Worm (Caenorhabditis elegans) whole organism, late embryonic: ENCODE results near the gene C01B10.11.

ENCODE experiments used
- K02D7.2 ChIP-seq: sonication (generic microtip); optimal IDR thresholded peaks from 2 replicates; lab custom pipeline; 2017; ENCODE audit warnings: mild to moderate bottlenecking, missing genetic modification characterization, missing compliant biosample characterization
- Y22D7AL.16 ChIP-seq: sonication (generic microtip); optimal IDR thresholded peaks from 2 replicates; lab custom pipeline; 2016; ENCODE audit warnings: missing genetic modification characterization, missing compliant biosample characterization
- ahr-1 ChIP-seq: sonication (generic microtip); optimal IDR thresholded peaks from 2 replicates; lab custom pipeline; 2016; ENCODE audit warnings: missing genetic modification characterization, missing compliant biosample characterization
- ceh-18 ChIP-seq: sonication (generic microtip); optimal IDR thresholded peaks from 2 replicates; lab custom pipeline; 2016; ENCODE audit warnings: missing genetic modification characterization, missing compliant biosample characterization
- ceh-19 ChIP-seq: fragments of 200-800 bp; sonication (Bioruptor generic); optimal IDR thresholded peaks from 2 replicates; lab custom pipeline; 2018; ENCODE audit warnings: mild to moderate bottlenecking, missing genetic modification characterization, missing compliant biosample characterization
- ceh-30 ChIP-seq: fragments of 150-350 bp; optimal IDR thresholded peaks from 2 replicates; lab custom pipeline; 2014; ENCODE audit warnings: missing biosample characterization, missing genetic modification characterization
- ceh-45 ChIP-seq: fragments of 200-800 bp; sonication (Bioruptor generic); IDR thresholded peaks from 2 replicates; pipeline ENCODE4 v1.3.6; 2022; ENCODE audit warnings: missing genetic modification reagents, missing genetic modification characterization, missing compliant biosample characterization
- ceh-9 ChIP-seq: sonication (generic microtip); optimal IDR thresholded peaks from 2 replicates; lab custom pipeline; 2016; ENCODE audit warnings: mild to moderate bottlenecking, missing genetic modification characterization, inconsistent platforms, missing compliant biosample characterization
- elt-4 ChIP-seq: sonication (generic microtip); optimal IDR thresholded peaks from 2 replicates; lab custom pipeline; 2016; ENCODE audit warnings: missing genetic modification characterization, missing compliant biosample characterization
- eyg-1 ChIP-seq: sonication (generic microtip); optimal IDR thresholded peaks from 2 replicates; lab custom pipeline; 2016; ENCODE audit warnings: missing genotype, missing genetic modification characterization, missing compliant biosample characterization
- fax-1 ChIP-seq: sonication (generic microtip); optimal IDR thresholded peaks from 2 replicates; lab custom pipeline; 2016; ENCODE audit warnings: missing genotype, missing genetic modification characterization, missing compliant biosample characterization
- fkh-10 ChIP-seq: fragments of 150-350 bp; optimal IDR thresholded peaks from 2 replicates; lab custom pipeline; 2014; ENCODE audit warnings: missing biosample characterization, missing genetic modification reagents, missing genetic modification characterization
- hlh-13 ChIP-seq: fragments of 200-800 bp; sonication (Bioruptor generic); optimal IDR thresholded peaks from 2 replicates; lab custom pipeline; 2018; ENCODE audit warnings: mild to moderate bottlenecking, missing genetic modification characterization, missing compliant biosample characterization
- hlh-30 ChIP-seq: sonication (generic microtip); optimal IDR thresholded peaks from 2 replicates; lab custom pipeline; 2017; ENCODE audit warnings: antibody characterized with exemption, missing genetic modification characterization, missing compliant biosample characterization; ENCODE audit not compliant: insufficient read depth
- hlh-6 ChIP-seq: sonication (generic microtip); optimal IDR thresholded peaks from 2 replicates; lab custom pipeline; 2016; ENCODE audit warnings: missing genotype, missing genetic modification characterization, missing compliant biosample characterization
- lim-6 ChIP-seq: sonication (generic microtip); optimal IDR thresholded peaks from 2 replicates; lab custom pipeline; 2016; ENCODE audit warnings: missing genetic modification characterization, missing compliant biosample characterization
- lin-11 ChIP-seq: fragments of 200-800 bp; sonication (Bioruptor generic); optimal IDR thresholded peaks from 2 replicates; lab custom pipeline; 2018; ENCODE audit warnings: mild to moderate bottlenecking, missing genetic modification characterization, missing compliant biosample characterization
- mec-3 ChIP-seq: sonication (generic microtip); optimal IDR thresholded peaks from 2 replicates; lab custom pipeline; 2016; ENCODE audit warnings: borderline replicate concordance, missing genetic modification characterization, missing compliant biosample characterization
- nfya-1 ChIP-seq: sonication (generic microtip); optimal IDR thresholded peaks from 2 replicates; lab custom pipeline; 2017; ENCODE audit warnings: missing genetic modification characterization, mild to moderate bottlenecking, missing compliant biosample characterization, antibody characterized with exemption, moderate library complexity
- nhr-11 ChIP-seq: fragments of 150-350 bp; optimal IDR thresholded peaks from 2 replicates; lab custom pipeline; 2014; ENCODE audit warnings: missing biosample characterization, missing genetic modification characterization
- nhr-232 ChIP-seq: sonication (generic microtip); optimal IDR thresholded peaks from 2 replicates; lab custom pipeline; 2016; ENCODE audit warnings: missing genetic modification characterization, missing compliant biosample characterization
- npax-4 ChIP-seq: sonication (generic microtip); optimal IDR thresholded peaks from 2 replicates; lab custom pipeline; 2016; ENCODE audit warnings: missing genetic modification characterization, missing compliant biosample characterization
- odd-2 ChIP-seq: sonication (generic microtip); optimal IDR thresholded peaks from 2 replicates; lab custom pipeline; 2017; ENCODE audit warnings: antibody characterized with exemption, mild to moderate bottlenecking, missing genetic modification characterization, missing compliant biosample characterization
- pag-3 ChIP-seq: sonication (generic microtip); optimal IDR thresholded peaks from 2 replicates; lab custom pipeline; 2016; ENCODE audit warnings: missing compliant biosample characterization, missing genetic modification characterization, borderline replicate concordance
- pha-2 ChIP-seq: sonication (generic microtip); optimal IDR thresholded peaks from 2 replicates; lab custom pipeline; 2017; ENCODE audit warnings: mild to moderate bottlenecking, missing genetic modification characterization, missing compliant biosample characterization
- pqm-1 ChIP-seq: sonication (generic microtip); optimal IDR thresholded peaks from 2 replicates; lab custom pipeline; 2016; ENCODE audit warnings: missing genetic modification characterization, missing compliant biosample characterization
- pros-1 ChIP-seq: fragments of 150-350 bp; optimal IDR thresholded peaks from 2 replicates; lab custom pipeline; 2014; ENCODE audit warnings: missing biosample characterization, missing genetic modification reagents, missing genetic modification characterization
- sdc-2 ChIP-seq: sonication (generic microtip); optimal IDR thresholded peaks from 2 replicates; lab custom pipeline; 2016; ENCODE audit warnings: missing genotype, missing genetic modification characterization, missing compliant biosample characterization
- sox-2 ChIP-seq: fragments of 200-800 bp; sonication (Bioruptor generic); IDR thresholded peaks from 2 replicates; pipeline ENCODE4 v1.3.6; 2022; ENCODE audit warnings: missing genetic modification reagents, missing genetic modification characterization, missing compliant biosample characterization
- syd-9 ChIP-seq: sonication (generic microtip); optimal IDR thresholded peaks from 2 replicates; lab custom pipeline; 2016; ENCODE audit warnings: mild to moderate bottlenecking, missing genetic modification characterization, moderate library complexity, missing compliant biosample characterization
- tbx-2 ChIP-seq: sonication (generic microtip); optimal IDR thresholded peaks from 2 replicates; lab custom pipeline; 2016; ENCODE audit warnings: missing genetic modification characterization, missing compliant biosample characterization
- tbx-7 ChIP-seq: sonication (generic microtip); optimal IDR thresholded peaks from 2 replicates; lab custom pipeline; 2016; ENCODE audit warnings: missing genotype, missing genetic modification characterization, missing compliant biosample characterization
- unc-42 ChIP-seq: sonication (generic microtip); optimal IDR thresholded peaks from 2 replicates; lab custom pipeline; 2016; ENCODE audit warnings: missing genotype, missing genetic modification characterization, missing compliant biosample characterization
- unc-55 ChIP-seq: sonication (generic microtip); optimal IDR thresholded peaks from 2 replicates; lab custom pipeline; 2017; ENCODE audit warnings: missing biosample characterization, missing genetic modification reagents, missing genetic modification characterization
- unc-86 ChIP-seq: sonication (generic microtip); optimal IDR thresholded peaks from 2 replicates; lab custom pipeline; 2016; ENCODE audit warnings: missing genetic modification characterization, missing compliant biosample characterization

The C01B10.11 gene

ce11 chrIV:6655747-6656146 is 2.0 kb upstream of the C01B10.11 start:
- TF ChIP-seq hlh-6 (no peak), pros-1 (tag; lab: Kevin White, UChicago) (no peak), sox-2 (no peak), ceh-45 (GFP tag; lab: Robert Waterston, UW) (no peak), K02D7.2 (tag; lab: Kevin White, UChicago) (no peak), hlh-13 (GFP tag; lab: Kevin White, UChicago) (no peak), unc-42 (no peak), unc-86 (no peak), tbx-2 (no peak), ceh-30 (tag; lab: Kevin White, UChicago) (no peak), syd-9 (tag; lab: Kevin White, UChicago) (no peak), pqm-1 (tag; lab: Kevin White, UChicago) (no peak), odd-2 (tag; lab: Kevin White, UChicago) (no peak), tbx-7 (tag; lab: Kevin White, UChicago) (no peak), fax-1 (tag; lab: Kevin White, UChicago) (no peak), eyg-1 (no peak), hlh-30 (no peak), pha-2 (tag; lab: Kevin White, UChicago) (no peak), sdc-2 (tag; lab: Kevin White, UChicago) (no peak)

DNA sequence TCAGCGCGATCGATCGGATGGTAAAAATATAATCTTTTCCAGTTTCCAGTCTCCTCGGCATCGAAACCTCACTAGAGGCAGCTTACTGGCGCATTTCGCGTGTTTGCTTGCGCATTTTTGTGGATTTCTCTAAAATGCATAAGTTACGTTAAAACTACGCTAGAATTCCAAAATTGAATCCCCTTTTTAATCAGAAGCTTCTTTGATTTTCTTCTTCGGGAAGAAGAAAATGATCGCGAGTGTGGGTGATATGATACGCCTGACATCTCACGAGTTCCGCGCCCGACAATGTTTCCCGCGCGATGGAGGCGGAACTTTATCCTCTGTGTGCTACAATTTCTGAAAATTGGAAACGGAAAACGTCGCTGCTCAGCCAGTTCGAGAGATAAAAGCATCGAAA is 6.6 kb downstream of the C01B10.11 start:
- TF ChIP-seq pag-3 (tag; lab: Kevin White, UChicago) (no peak), Y22D7AL.16 (no peak), unc-86 (no peak), pros-1 (tag; lab: Kevin White, UChicago) (no peak), mec-3 (no peak)

DNA sequence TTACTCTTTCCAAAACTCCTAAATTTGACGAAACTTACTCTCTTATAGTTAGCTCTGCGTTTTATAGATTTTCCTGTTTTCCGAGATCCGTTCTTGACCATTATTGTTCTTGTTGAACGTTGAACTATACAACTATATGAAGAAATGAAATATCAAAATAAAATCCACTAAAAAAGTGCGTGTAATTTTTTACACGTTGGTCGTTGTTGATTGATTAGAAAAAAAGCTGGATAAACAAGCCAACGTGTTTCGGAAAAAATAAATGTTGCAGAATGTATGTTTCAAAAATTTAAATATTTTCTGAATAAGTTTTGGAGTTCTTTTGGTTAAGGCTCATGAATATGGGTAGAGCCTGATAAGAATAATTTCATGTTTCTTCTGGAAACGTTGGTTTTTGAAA is 10.1 kb downstream of the C01B10.11 start, which contains the start of gene Y73B6A.1:
Gene Y73B6A.1 (minus strand): TSS at position 101 of the 400 bp plus-strand sequence.
- TF ChIP-seq ceh-9 (tag; lab: Kevin White, UChicago), result no peak
- no peak for TF ChIP-seq nhr-232 (tag; lab: Kevin White, UChicago)
- no peak for TF ChIP-seq ceh-18 (tag; lab: Kevin White, UChicago)
- TF ChIP-seq nfya-1 (tag; lab: Kevin White, UChicago), result no peak
- no peak for TF ChIP-seq sox-2
- TF ChIP-seq lin-11, result no peak
- no peak for TF ChIP-seq nhr-11 (tag; lab: Kevin White, UChicago)
- no peak for TF ChIP-seq elt-4 (tag; lab: Kevin White, UChicago)
- TF ChIP-seq K02D7.2 (tag; lab: Kevin White, UChicago), result no peak
- no peak for TF ChIP-seq ceh-19 (GFP tag; lab: Kevin White, UChicago)
- TF ChIP-seq fax-1 (tag; lab: Kevin White, UChicago), result no peak
- no peak for TF ChIP-seq hlh-30
- no peak for TF ChIP-seq npax-4 (tag; lab: Kevin White, UChicago)
- TF ChIP-seq lim-6 (tag; lab: Kevin White, UChicago), result no peak
- no peak for TF ChIP-seq ahr-1 (tag; lab: Kevin White, UChicago)
- TF ChIP-seq fkh-10 (GFP tag; lab: Kevin White, UChicago), result no peak
- TF ChIP-seq unc-55 (GFP tag; lab: Kevin White, UChicago), result no peak
